Fruit fly (Drosophila melanogaster): ENCODE data around the gene GluRS-m.
A peak's percentile ranks its signal among the peaks of the same experiment; 100 is the strongest.

Gene GluRS-m

DNA sequence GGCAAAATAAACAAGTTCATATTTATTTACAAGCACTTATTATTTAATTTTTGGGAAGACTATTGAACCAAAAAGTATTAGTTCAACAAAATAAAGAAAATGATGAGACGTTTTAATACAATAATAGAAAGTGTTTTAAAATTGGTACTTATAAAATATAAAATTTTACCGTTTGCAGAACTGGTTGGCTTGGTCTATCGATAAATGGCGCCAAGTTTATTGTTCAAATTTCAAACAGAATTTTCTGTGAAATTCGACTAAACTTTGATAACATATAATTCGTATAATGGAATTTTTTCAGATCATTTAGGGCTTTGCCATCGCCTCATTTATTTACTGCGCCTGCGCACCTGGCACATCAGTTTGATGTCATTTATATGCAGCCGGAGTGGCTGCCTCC is 26.2 kb downstream of the GluRS-m start (continued):
- TF ChIP-seq phol (tag; optimal IDR thresholded peaks at IDR 0.05) (peak; percentile 3), CG14710 (tag; optimal IDR thresholded peaks at IDR 0.05) (peak; percentile 21), Dref (GFP tag; IDR thresholded peaks at IDR 0.05) (peak; percentile 57), CG8281 (tag; optimal IDR thresholded peaks at IDR 0.05) (no peak), twi (tag; optimal IDR thresholded peaks at IDR 0.05) (no peak), CG7839 (tag; optimal IDR thresholded peaks at IDR 0.05) (no peak), CG6854 (GFP tag; optimal IDR thresholded peaks at IDR 0.05) (no peak), CG14860 (GFP tag; IDR thresholded peaks at IDR 0.05; ENCODE audit: partially characterized antibody) (peak; percentile 23; the same call in 1 of the 3 replicates), Hand (GFP tag; optimal IDR thresholded peaks at IDR 0.05) (no peak), pzg (GFP tag; optimal IDR thresholded peaks at IDR 0.05) (peak; percentile 9), Ada2b (GFP tag; IDR thresholded peaks at IDR 0.05) (no peak), ranshi (GFP tag; IDR thresholded peaks at IDR 0.05) (no peak), Xbp1 (GFP tag; optimal IDR thresholded peaks at IDR 0.05) (no peak), Side (GFP tag; optimal IDR thresholded peaks at IDR 0.05) (no peak), CG13624 (GFP tag; optimal IDR thresholded peaks at IDR 0.05) (no peak), CG7271 (tag; optimal IDR thresholded peaks at IDR 0.05) (no peak), psq (GFP tag; optimal IDR thresholded peaks at IDR 0.05) (no peak), exex (tag; optimal IDR thresholded peaks at IDR 0.05) (no peak), stwl (tag; optimal IDR thresholded peaks at IDR 0.05) (peak; percentile 98), CG6765 (GFP tag; optimal IDR thresholded peaks at IDR 0.05) (no peak), gem (tag; optimal IDR thresholded peaks at IDR 0.05) (peak; percentile 4), cg (GFP tag; optimal IDR thresholded peaks at IDR 0.05) (no peak), tup (GFP tag; optimal IDR thresholded peaks at IDR 0.05) (no peak), unpg (GFP tag; optimal IDR thresholded peaks at IDR 0.05) (no peak), CG31441 (GFP tag; IDR thresholded peaks at IDR 0.05) (0 out of 2 replicates have a peak, but pooled peaks have one; percentile 11), Dll (GFP tag; IDR thresholded peaks at IDR 0.05; ENCODE audit: partially characterized antibody) (0 out of 4 replicates have a peak, but pooled peaks have one; percentile 35), CG14014 (GFP tag; IDR thresholded peaks at IDR 0.05) (no peak), CG16813 (GFP tag; IDR thresholded peaks at IDR 0.05; ENCODE audit: partially characterized antibody) (no peak), Med (GFP tag) (peak; percentile 36), CG10267 (tag; optimal IDR thresholded peaks at IDR 0.05) (peak; percentile 86), zen2 (GFP tag; IDR thresholded peaks at IDR 0.05; ENCODE audit: partially characterized antibody) (peak; percentile 50)

DNA sequence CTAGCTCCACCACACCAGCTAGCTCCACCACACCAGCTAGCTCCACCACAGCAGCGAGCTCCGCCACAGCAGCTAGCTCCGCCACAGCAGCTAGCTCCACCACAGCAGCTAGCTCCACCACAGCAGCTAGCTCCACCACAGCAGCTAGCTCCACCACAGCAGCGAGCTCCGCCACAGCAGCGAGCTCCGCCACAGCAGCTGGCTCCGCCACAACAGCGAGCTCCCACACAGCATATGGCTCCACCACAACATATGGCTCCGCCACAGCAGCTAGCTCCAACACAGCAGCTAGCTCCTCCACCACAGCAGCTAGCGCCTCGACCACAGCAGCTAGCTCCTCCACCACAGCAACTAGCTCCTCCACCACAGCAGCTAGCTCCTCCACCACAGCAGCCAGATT is 28.7 kb downstream of the GluRS-m start:
- TF ChIP-seq danr (GFP tag; IDR thresholded peaks at IDR 0.05) = peak; percentile 13; the same call in 1 of the 2 replicates
- TF ChIP-seq CG18011 (GFP tag; optimal IDR thresholded peaks at IDR 0.05) = peak; percentile 92
- peak; percentile 74 for TF ChIP-seq Med (GFP tag)

DNA sequence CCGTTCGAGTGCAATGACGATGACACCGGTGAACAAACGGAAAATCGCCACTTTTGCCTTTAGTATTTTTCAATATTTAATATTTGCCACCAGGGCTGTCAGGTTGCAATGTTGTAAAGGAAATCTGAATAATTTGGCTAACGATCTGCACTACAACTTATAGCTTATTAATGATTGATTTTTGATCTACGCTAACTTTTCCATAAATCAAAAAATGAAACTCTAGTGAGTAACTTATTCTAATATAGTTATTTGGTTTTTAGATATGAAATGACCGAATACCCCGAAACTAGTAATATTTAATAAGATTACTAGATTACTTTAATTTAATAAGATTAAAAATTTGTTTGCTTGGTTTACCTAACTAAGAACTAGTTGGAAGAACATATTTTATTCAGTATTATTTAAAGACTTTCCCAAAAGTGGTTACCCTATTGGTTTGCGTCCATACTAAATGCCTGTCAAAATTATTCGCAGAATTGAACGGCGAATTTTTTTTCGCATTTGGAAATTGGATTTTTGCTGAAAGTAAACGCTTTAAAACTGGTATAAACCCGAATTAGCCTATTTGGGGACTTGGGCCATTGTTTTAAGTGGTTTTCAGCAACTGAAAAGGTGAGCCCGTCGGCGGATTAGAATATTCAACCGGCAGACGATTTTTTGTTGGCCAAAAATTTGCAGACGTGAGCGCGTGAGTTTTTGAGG is 30.9 kb downstream of the GluRS-m start, which contains the start of the genes Agpat3 and RAF2:
Agpat3 (minus strand) TSS at position 78 of the 705 bp plus-strand sequence.
RAF2 (plus strand) TSS at position 448 of the 705 bp plus-strand sequence.
- TF ChIP-seq slp2 (GFP tag; optimal IDR thresholded peaks at IDR 0.05) (peak; percentile 10), CG2889 (GFP tag; IDR thresholded peaks at IDR 0.05) (no peak), Drgx (GFP tag; IDR thresholded peaks at IDR 0.05) (peak; percentile 5; the same call in 1 of the 2 replicates), CG10267 (tag; optimal IDR thresholded peaks at IDR 0.05) (peak; percentile 54), Lhr (GFP tag; optimal IDR thresholded peaks at IDR 0.05) (peak; percentile 22), Mes4 (GFP tag; optimal IDR thresholded peaks at IDR 0.05) (no peak), CG1832 (GFP tag; optimal IDR thresholded peaks at IDR 0.05) (no peak), CG13424 (tag; optimal IDR thresholded peaks at IDR 0.05) (peak; percentile 49), HLH3B (GFP tag; IDR thresholded peaks at IDR 0.05) (peak; percentile 31; the same call in 1 of the 2 replicates), CG5953 (GFP tag; IDR thresholded peaks at IDR 0.05) (0 out of 2 replicates have a peak, but pooled peaks have one; percentile 10), CG4820 (GFP tag; optimal IDR thresholded peaks at IDR 0.05) (peak; percentile 22), CG18599 (GFP tag; optimal IDR thresholded peaks at IDR 0.05) (no peak), HLH54F (GFP tag; optimal IDR thresholded peaks at IDR 0.05) (no peak), Ets97D (GFP tag; optimal IDR thresholded peaks at IDR 0.05) (no peak), CG9609 (GFP tag; optimal IDR thresholded peaks at IDR 0.05) (no peak), CG13123 (GFP tag; optimal IDR thresholded peaks at IDR 0.05) (no peak)

Data from whole organism, embryonic.